Fruit fly (Drosophila melanogaster) whole organism, embryonic: Measurements from ENCODE around the gene Sptr.

Experiments used
- CG10565 ChIP-seq: fragments of 200-800 bp; sonication (Bioruptor generic); optimal IDR thresholded peaks from 3 replicates; lab custom pipeline; 2016; ENCODE audit warnings: missing biosample characterization, mild to moderate bottlenecking, missing genetic modification characterization
- CG11247 ChIP-seq: fragments of 200-800 bp; sonication (Bioruptor generic); IDR thresholded peaks from 2 replicates; pipeline ENCODE4 v1.3.6; 2022; ENCODE audit warnings: missing biosample characterization, missing genetic modification characterization
- CG12236 ChIP-seq: fragments of 200-800 bp; sonication (Bioruptor generic); optimal IDR thresholded peaks from 2 replicates; lab custom pipeline; 2016; ENCODE audit warnings: missing biosample characterization, missing genetic modification characterization
- CG1233 ChIP-seq: fragments of 200-800 bp; sonication (Bioruptor generic); optimal IDR thresholded peaks from 4 replicates; lab custom pipeline; 2018; ENCODE audit warnings: missing biosample characterization, mild to moderate bottlenecking, missing genetic modification characterization
- CG14014 ChIP-seq: fragments of 200-800 bp; sonication (Bioruptor generic); IDR thresholded peaks from 2 replicates; pipeline ENCODE4 v1.3.6; 2022; ENCODE audit warnings: missing biosample characterization, missing genetic modification characterization
- CG14050 ChIP-seq: fragments of 200-800 bp; sonication (Bioruptor generic); IDR thresholded peaks from 3 replicates; pipeline ENCODE4 v1.3.6; 2022; ENCODE audit warnings: missing biosample characterization, missing genetic modification characterization
- CG17568 ChIP-seq: fragments of 200-800 bp; sonication (Bioruptor generic); optimal IDR thresholded peaks from 2 replicates; lab custom pipeline; 2018; ENCODE audit warnings: missing biosample characterization, mild to moderate bottlenecking, missing genetic modification characterization, moderate library complexity
- CG2678 ChIP-seq: fragments of 200-800 bp; sonication (Bioruptor generic); optimal IDR thresholded peaks from 3 replicates; lab custom pipeline; 2019; ENCODE audit warnings: missing biosample characterization, mild to moderate bottlenecking, missing genetic modification characterization, moderate library complexity
- CG31365 ChIP-seq: fragments of 200-800 bp; sonication (Bioruptor generic); optimal IDR thresholded peaks from 2 replicates; lab custom pipeline; 2018; ENCODE audit warnings: missing biosample characterization, mild to moderate bottlenecking, missing genetic modification characterization
- CG33557 ChIP-seq: fragments of 200-800 bp; sonication (Bioruptor generic); optimal IDR thresholded peaks from 2 replicates; lab custom pipeline; 2019; ENCODE audit warnings: missing biosample characterization, mild to moderate bottlenecking, missing genetic modification characterization, moderate library complexity
- CG3726 ChIP-seq: fragments of 200-800 bp; sonication (Bioruptor generic); IDR thresholded peaks from 3 replicates; pipeline ENCODE4, ENCODE4 v1.3.6; 2022; ENCODE audit warnings: missing biosample characterization, missing genetic modification characterization
- CG4854 ChIP-seq: fragments of 200-800 bp; sonication (Bioruptor generic); optimal IDR thresholded peaks from 2 replicates; lab custom pipeline; 2016; ENCODE audit warnings: missing biosample characterization, missing genetic modification characterization, inconsistent platforms
- CG5180 ChIP-seq: fragments of 200-800 bp; sonication (Bioruptor generic); optimal IDR thresholded peaks from 3 replicates; lab custom pipeline; 2017; ENCODE audit warnings: missing biosample characterization, missing genetic modification characterization, mild to moderate bottlenecking, moderate library complexity, missing genetic modification reagents
- CG5953 ChIP-seq: fragments of 200-800 bp; sonication (Bioruptor generic); IDR thresholded peaks from 2 replicates; pipeline ENCODE4 v1.3.6; 2022; ENCODE audit warnings: missing biosample characterization, missing genetic modification characterization
- CG6254 ChIP-seq: fragments of 200-800 bp; sonication (Bioruptor generic); optimal IDR thresholded peaks from 3 replicates; lab custom pipeline; 2017; ENCODE audit warnings: mild to moderate bottlenecking, missing biosample characterization, missing genetic modification reagents, missing genetic modification characterization
- CG6654 ChIP-seq: fragments of 200-800 bp; sonication (Bioruptor generic); optimal IDR thresholded peaks from 2 replicates; lab custom pipeline; 2017; ENCODE audit warnings: missing biosample characterization, mild to moderate bottlenecking, missing genetic modification characterization
- CG6683 ChIP-seq: fragments of 200-800 bp; sonication (Bioruptor generic); optimal IDR thresholded peaks from 2 replicates; lab custom pipeline; 2017; ENCODE audit warnings: missing biosample characterization, mild to moderate bottlenecking, missing genetic modification characterization, missing genetic modification reagents
- CG6765 ChIP-seq: fragments of 200-800 bp; sonication (Bioruptor generic); optimal IDR thresholded peaks from 3 replicates; lab custom pipeline; 2017; ENCODE audit warnings: missing biosample characterization, mild to moderate bottlenecking, missing genetic modification characterization
- CG7556 ChIP-seq: fragments of 200-800 bp; sonication (Bioruptor generic); optimal IDR thresholded peaks from 2 replicates; lab custom pipeline; 2017; ENCODE audit warnings: missing biosample characterization, mild to moderate bottlenecking, missing genetic modification characterization
- CG7786 ChIP-seq: fragments of 200-800 bp; sonication (Bioruptor generic); optimal IDR thresholded peaks from 2 replicates; lab custom pipeline; 2016; ENCODE audit warnings: missing biosample characterization, missing genetic modification characterization
- CG8478 ChIP-seq: fragments of >200 bp; optimal IDR thresholded peaks from 2 replicates; lab custom pipeline; 2018
- CG9727 ChIP-seq: fragments of 200-800 bp; sonication (Bioruptor generic); optimal IDR thresholded peaks from 3 replicates; lab custom pipeline; 2017; ENCODE audit warnings: missing biosample characterization, mild to moderate bottlenecking, missing genetic modification characterization
- Chrac-16 ChIP-seq: fragments of 200-800 bp; sonication (Bioruptor generic); optimal IDR thresholded peaks from 3 replicates; lab custom pipeline; 2016; ENCODE audit warnings: missing biosample characterization, missing genetic modification characterization
- D19B ChIP-seq: fragments of 200-800 bp; sonication (Bioruptor generic); optimal IDR thresholded peaks from 2 replicates; lab custom pipeline; 2017; ENCODE audit warnings: missing biosample characterization, mild to moderate bottlenecking, missing genetic modification characterization
- Dek ChIP-seq: fragments of 200-800 bp; sonication (Bioruptor generic); optimal IDR thresholded peaks from 3 replicates; lab custom pipeline; 2019; ENCODE audit warnings: missing biosample characterization, mild to moderate bottlenecking, missing genetic modification characterization, moderate library complexity
- Dfd ChIP-seq, 2 experiments: fragments of >200 bp; optimal IDR thresholded peaks; 2 replicates each; lab custom pipeline; 2017; ENCODE audit warnings: missing biosample characterization in 2 of 2, missing genetic modification characterization in 2 of 2
- Doc3 ChIP-seq: fragments of 200-800 bp; sonication (Bioruptor generic); IDR thresholded peaks from 3 replicates; pipeline ENCODE4 v1.3.6; 2022; ENCODE audit warnings: missing biosample characterization, missing genetic modification characterization; ENCODE audit not compliant: partially characterized antibody
- Ets97D ChIP-seq: fragments of 200-800 bp; sonication (Bioruptor generic); optimal IDR thresholded peaks from 3 replicates; lab custom pipeline; 2016; ENCODE audit warnings: missing biosample characterization, missing genetic modification characterization
- Gug ChIP-seq: fragments of 200-800 bp; sonication (Bioruptor generic); IDR thresholded peaks from 4 replicates; pipeline ENCODE4 v1.3.6; 2022; ENCODE audit warnings: missing biosample characterization, missing genetic modification characterization
- HLHmδ ChIP-seq: fragments of 200-800 bp; sonication (Bioruptor generic); optimal IDR thresholded peaks from 2 replicates; lab custom pipeline; 2018; ENCODE audit warnings: missing biosample characterization, mild to moderate bottlenecking, missing genetic modification characterization, moderate library complexity
- Hand ChIP-seq: fragments of 200-800 bp; sonication (Bioruptor generic); optimal IDR thresholded peaks from 2 replicates; lab custom pipeline; 2017; ENCODE audit warnings: mild to moderate bottlenecking, missing biosample characterization, missing genetic modification reagents, missing genetic modification characterization
- Hr39 ChIP-seq: fragments of >200 bp; optimal IDR thresholded peaks from 2 replicates; lab custom pipeline; 2017
- Mes4 ChIP-seq: fragments of 200-800 bp; sonication (Bioruptor generic); optimal IDR thresholded peaks from 2 replicates; lab custom pipeline; 2016; ENCODE audit warnings: missing biosample characterization, missing genetic modification characterization
- Poxn ChIP-seq: fragments of 200-800 bp; sonication (Bioruptor generic); IDR thresholded peaks from 2 replicates; pipeline ENCODE4 v1.3.6; 2022; ENCODE audit warnings: missing biosample characterization, missing genetic modification characterization
- Rfx ChIP-seq: fragments of 200-800 bp; sonication (Bioruptor generic); IDR thresholded peaks from 2 replicates; pipeline ENCODE4 v1.3.6; 2022; ENCODE audit warnings: missing biosample characterization, missing genetic modification characterization
- Trl ChIP-seq, 3 experiments: fragments of >200 bp in 2 of 3; fragments of 200-800 bp in 1 of 3; sonication (Bioruptor generic) in 1 of 3; optimal IDR thresholded peaks; 2 replicates in 1 of 3; 3 replicates in 2 of 3; lab custom pipeline; 2016 to 2017; ENCODE audit warnings: missing biosample characterization in 1 of 3, missing genetic modification characterization in 1 of 3
- crol ChIP-seq: fragments of 200-800 bp; sonication (Bioruptor generic); IDR thresholded peaks from 2 replicates; pipeline ENCODE4 v1.3.6; 2022; ENCODE audit warnings: missing biosample characterization, missing genetic modification characterization
- eyg ChIP-seq: fragments of 200-800 bp; sonication (Bioruptor generic); optimal IDR thresholded peaks from 3 replicates; lab custom pipeline; 2016; ENCODE audit warnings: missing biosample characterization, missing genetic modification characterization
- fd102C ChIP-seq: fragments of 200-800 bp; sonication (Bioruptor generic); optimal IDR thresholded peaks from 2 replicates; lab custom pipeline; 2018; ENCODE audit warnings: missing biosample characterization, mild to moderate bottlenecking, missing genetic modification characterization, moderate library complexity
- fru ChIP-seq: fragments of >200 bp; optimal IDR thresholded peaks from 2 replicates; lab custom pipeline; 2017
- gcm2 ChIP-seq: fragments of 200-800 bp; sonication (Bioruptor generic); optimal IDR thresholded peaks from 2 replicates; lab custom pipeline; 2016; ENCODE audit warnings: missing biosample characterization, missing genetic modification characterization
- h ChIP-seq: fragments of >200 bp; optimal IDR thresholded peaks from 2 replicates; lab custom pipeline; 2017
- ind ChIP-seq: fragments of 200-800 bp; sonication (Bioruptor generic); optimal IDR thresholded peaks from 3 replicates; lab custom pipeline; 2016; ENCODE audit warnings: missing biosample characterization, missing genetic modification characterization
- mirr ChIP-seq: fragments of 200-800 bp; sonication (Bioruptor generic); optimal IDR thresholded peaks from 3 replicates; lab custom pipeline; 2018; ENCODE audit warnings: missing biosample characterization, mild to moderate bottlenecking, missing genetic modification characterization
- nerfin-2 ChIP-seq: fragments of 200-800 bp; sonication (Bioruptor generic); IDR thresholded peaks from 2 replicates; pipeline ENCODE4 v1.3.6; 2022; ENCODE audit warnings: missing biosample characterization, missing genetic modification characterization; ENCODE audit not compliant: partially characterized antibody
- pros ChIP-seq: fragments of 200-800 bp; sonication (Bioruptor generic); optimal IDR thresholded peaks from 3 replicates; lab custom pipeline; 2019; ENCODE audit warnings: missing biosample characterization, mild to moderate bottlenecking, missing genetic modification characterization, moderate library complexity
- pzg ChIP-seq: fragments of 200-800 bp; sonication (Bioruptor generic); optimal IDR thresholded peaks from 3 replicates; lab custom pipeline; 2018; ENCODE audit warnings: missing biosample characterization, mild to moderate bottlenecking, missing genetic modification characterization, moderate library complexity
- row ChIP-seq: fragments of 200-800 bp; sonication (Bioruptor generic); IDR thresholded peaks from 3 replicates; pipeline ENCODE4 v1.3.6; 2022; ENCODE audit warnings: missing biosample characterization, missing genetic modification characterization
- schlank ChIP-seq: fragments of 200-800 bp; sonication (Bioruptor generic); optimal IDR thresholded peaks from 2 replicates; lab custom pipeline; 2018; ENCODE audit warnings: missing biosample characterization, mild to moderate bottlenecking, missing genetic modification characterization
- tna ChIP-seq: fragments of 200-800 bp; sonication (Bioruptor generic); IDR thresholded peaks from 2 replicates; pipeline ENCODE4 v1.3.6; 2022; ENCODE audit warnings: missing biosample characterization, missing genetic modification characterization; ENCODE audit not compliant: partially characterized antibody
- unpg ChIP-seq: fragments of 200-800 bp; sonication (Bioruptor generic); optimal IDR thresholded peaks from 3 replicates; lab custom pipeline; 2018; ENCODE audit warnings: missing biosample characterization, mild to moderate bottlenecking, missing genetic modification characterization, moderate library complexity

The Sptr gene

dm6 chrX:8455019-8455555 lies 9.2 kb downstream of the Sptr start, which contains the start of gene org-1 (continued):
- TF ChIP-seq CG12236 (GFP tag; lab: Kevin White, UChicago), result peak; percentile 50
- TF ChIP-seq Poxn (GFP tag; lab: Robert Waterston, UW), result peak; percentile 84
- no peak for TF ChIP-seq fru (lab: Kevin White, UChicago)
- peak; percentile 99 for TF ChIP-seq row (GFP tag; lab: Robert Waterston, UW)
- peak; percentile 82 for TF ChIP-seq fd102C (GFP tag; lab: Kevin White, UChicago)
- TF ChIP-seq CG1233, result peak; percentile 93
- TF ChIP-seq Ets97D, result peak; percentile 57
- TF ChIP-seq CG9727 (GFP tag; lab: Kevin White, UChicago), result peak; percentile 97
- TF ChIP-seq h, result no peak
- TF ChIP-seq CG14014, result peak; percentile 96
- TF ChIP-seq CG5953 (GFP tag; lab: Robert Waterston, UW), result peak; percentile 93
- peak; percentile 77 for TF ChIP-seq CG4854 (GFP tag; lab: Kevin White, UChicago)
- peak; percentile 76 for TF ChIP-seq CG7786 (GFP tag; lab: Kevin White, UChicago)
- peak; percentile 90 for TF ChIP-seq CG17568
- peak; percentile 73 for TF ChIP-seq CG6683 (GFP tag; lab: Kevin White, UChicago)
- peak; percentile 98 for TF ChIP-seq Gug
- TF ChIP-seq CG14050 (GFP tag; lab: Robert Waterston, UW), result peak; percentile 95
- peak; percentile 81 for TF ChIP-seq CG5180 (GFP tag; lab: Kevin White, UChicago)
- peak; percentile 76 for TF ChIP-seq gcm2 (GFP tag; lab: Kevin White, UChicago)
- peak; percentile 73 for TF ChIP-seq CG6765 (GFP tag; lab: Kevin White, UChicago)
- TF ChIP-seq CG7556, result peak; percentile 90
- TF ChIP-seq eyg (GFP tag; lab: Kevin White, UChicago), result peak; percentile 21
- TF ChIP-seq CG11247 (GFP tag; lab: Robert Waterston, UW), result peak; percentile 96
- no peak for TF ChIP-seq nerfin-2 (GFP tag; lab: Robert Waterston, UW)
- TF ChIP-seq Chrac-16, result peak; percentile 96
- TF ChIP-seq CG6254 (GFP tag; lab: Kevin White, UChicago), result peak; percentile 92
- peak; percentile 23 for TF ChIP-seq pros (GFP tag; lab: Kevin White, UChicago)
- TF ChIP-seq CG6654 (GFP tag; lab: Kevin White, UChicago), result peak; percentile 85
- TF ChIP-seq CG10565, result peak; percentile 57
- TF ChIP-seq ind (GFP tag; lab: Kevin White, UChicago), result peak; percentile 94
- no peak for TF ChIP-seq Trl (optimal IDR thresholded peaks at IDR 0.05; lab: Kevin White, UChicago)
- peak; percentile 76 for TF ChIP-seq Trl (GFP tag; optimal IDR thresholded peaks at IDR 0.05; lab: Kevin White, UChicago)
- TF ChIP-seq Hr39 (lab: Kevin White, UChicago), result peak; percentile 30
- peak; percentile 73 for TF ChIP-seq Hand (GFP tag; lab: Kevin White, UChicago)
- peak; percentile 91 for TF ChIP-seq crol (GFP tag; lab: Robert Waterston, UW)
- peak; percentile 97 for TF ChIP-seq CG33557 (GFP tag; lab: Kevin White, UChicago)
- TF ChIP-seq CG8478, result no peak
- peak; percentile 97 for TF ChIP-seq Rfx (GFP tag; lab: Robert Waterston, UW)
- TF ChIP-seq Doc3, result no peak
- peak; percentile 70 for TF ChIP-seq schlank
- peak; percentile 78 for TF ChIP-seq mirr (GFP tag; lab: Kevin White, UChicago)
- peak; percentile 95 for TF ChIP-seq CG2678 (tag; lab: Kevin White, UChicago)
- no peak for TF ChIP-seq tna (GFP tag; lab: Robert Waterston, UW)
- TF ChIP-seq Dfd (GFP tag; optimal IDR thresholded peaks at IDR 0.05; lab: Kevin White, UChicago), result no peak
- peak; percentile 96 for TF ChIP-seq CG3726 (GFP tag; lab: Robert Waterston, UW)
- peak; percentile 7 for TF ChIP-seq HLHmδ (GFP tag; lab: Kevin White, UChicago)
- peak; percentile 67 for TF ChIP-seq Mes4 (GFP tag; lab: Kevin White, UChicago)
- TF ChIP-seq Dek (tag; lab: Kevin White, UChicago), result peak; percentile 91
- no peak for TF ChIP-seq pzg (GFP tag; lab: Kevin White, UChicago)
- peak; percentile 97 for TF ChIP-seq unpg (GFP tag; lab: Kevin White, UChicago)
- peak; percentile 73 for TF ChIP-seq D19B (GFP tag; lab: Kevin White, UChicago)
- peak; percentile 76 for TF ChIP-seq CG31365 (tag; lab: Kevin White, UChicago)
